Worm (Caenorhabditis elegans): ENCODE results near the gene hecd-1.

ce11 chrIV:7166553-7166952, 22.0 kb upstream of the hecd-1 start, which contains the start of gene C42D4.18:
- TF ChIP-seq ama-1 (optimal IDR thresholded peaks at IDR 0.05): no peak
- no peak for TF ChIP-seq aly-1 (tag; optimal IDR thresholded peaks at IDR 0.05)
- no peak for TF ChIP-seq pes-1 (GFP tag; IDR thresholded peaks at IDR 0.05)
- TF ChIP-seq flt-1 (GFP tag; IDR thresholded peaks at IDR 0.05): no peak
- no peak for TF ChIP-seq tbx-11 (GFP tag; IDR thresholded peaks at IDR 0.05)
- no peak for TF ChIP-seq tra-4 (tag; optimal IDR thresholded peaks at IDR 0.05)
- no peak for TF ChIP-seq tbx-37 (GFP tag; conservative IDR thresholded peaks at IDR 0.05)
- TF ChIP-seq scrt-1 (GFP tag; IDR thresholded peaks at IDR 0.05): no peak
- no peak for TF ChIP-seq B0310.2 (tag; optimal IDR thresholded peaks at IDR 0.05)
- TF ChIP-seq hmg-4 (GFP tag; optimal IDR thresholded peaks at IDR 0.05): no peak
- no peak for TF ChIP-seq F13C5.2 (tag; optimal IDR thresholded peaks at IDR 0.05)
- no peak for TF ChIP-seq ceh-36 (tag; optimal IDR thresholded peaks at IDR 0.05)
- TF ChIP-seq ets-7 (tag; optimal IDR thresholded peaks at IDR 0.05): no peak

Measured in whole organism, early embryonic.